Worm (Caenorhabditis elegans) whole organism, dauer: ENCODE results near the gene irg-2.

Source experiments
- unc-62 ChIP-seq: sonication (generic microtip); optimal IDR thresholded peaks from 2 replicates; lab custom pipeline; 2017; ENCODE audit warnings: missing biosample characterization, missing genetic modification reagents, missing genetic modification characterization

The irg-2 gene

DNA sequence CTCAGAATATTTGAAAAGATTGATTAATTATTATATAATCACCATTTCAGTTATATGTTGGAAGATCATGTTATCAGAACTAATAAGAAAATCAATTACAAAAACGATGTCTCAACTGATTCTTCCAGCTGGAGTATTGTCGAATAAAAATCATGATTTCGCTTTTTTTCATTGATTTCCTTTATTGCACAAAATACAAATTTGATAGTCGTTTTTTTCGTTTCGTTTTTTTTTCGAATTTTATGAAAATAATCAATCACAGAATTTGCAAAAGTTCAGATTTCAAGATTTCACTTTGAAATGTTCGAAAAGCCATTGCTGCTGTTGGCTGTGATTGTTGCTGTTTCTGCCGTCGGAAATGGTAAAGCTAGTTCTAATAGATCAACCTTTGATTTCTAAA lies 6.2 kb upstream of the irg-2 start, which contains the start of gene C49G7.13:
Gene C49G7.13 (plus strand): TSS at position 301 of the 400 bp plus-strand sequence.
- TF ChIP-seq unc-62, result no peak

DNA sequence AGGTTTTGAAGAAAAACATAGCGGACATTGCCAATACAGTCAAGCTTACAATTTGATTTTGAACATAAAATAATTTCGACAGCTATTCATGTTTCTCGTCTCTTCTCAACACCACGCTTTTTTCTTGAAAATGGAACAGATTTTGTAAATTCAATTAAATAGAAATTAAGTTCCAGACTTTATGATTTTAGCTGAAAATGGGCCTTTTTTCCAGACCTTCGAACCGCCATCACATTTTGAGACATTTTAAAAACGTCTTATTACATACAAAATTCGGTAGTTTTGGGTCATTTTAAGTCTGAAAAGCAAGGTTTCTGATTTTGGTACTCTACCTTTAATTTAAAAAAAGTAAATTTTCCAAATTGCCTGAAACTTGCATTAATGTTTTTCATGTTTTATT lies 3.9 kb upstream of the irg-2 start, which contains the start of gene C49G7.12:
Gene C49G7.12 (plus strand): TSS at position 301 of the 400 bp plus-strand sequence.
- no peak for TF ChIP-seq unc-62

DNA sequence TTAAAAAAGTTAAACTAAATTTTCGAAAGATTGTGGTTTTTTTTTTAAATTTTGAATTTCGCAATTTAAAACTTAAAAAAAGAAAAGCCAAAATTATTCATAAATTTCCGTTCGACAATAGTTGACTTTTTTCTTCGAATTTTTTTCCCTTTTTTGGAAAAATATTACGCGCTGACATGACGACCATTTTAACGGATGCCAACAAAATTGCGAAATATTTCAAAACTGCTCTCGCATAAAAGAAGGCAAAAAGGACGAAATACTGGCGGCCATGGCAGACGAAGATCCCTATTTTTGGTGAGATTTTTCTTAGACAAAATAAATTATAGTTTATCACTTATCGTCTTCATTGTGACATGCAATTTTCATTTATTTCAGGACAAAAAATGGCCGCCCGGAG lies 3.4 kb upstream of the irg-2 start:
- TF ChIP-seq unc-62, result no peak

DNA sequence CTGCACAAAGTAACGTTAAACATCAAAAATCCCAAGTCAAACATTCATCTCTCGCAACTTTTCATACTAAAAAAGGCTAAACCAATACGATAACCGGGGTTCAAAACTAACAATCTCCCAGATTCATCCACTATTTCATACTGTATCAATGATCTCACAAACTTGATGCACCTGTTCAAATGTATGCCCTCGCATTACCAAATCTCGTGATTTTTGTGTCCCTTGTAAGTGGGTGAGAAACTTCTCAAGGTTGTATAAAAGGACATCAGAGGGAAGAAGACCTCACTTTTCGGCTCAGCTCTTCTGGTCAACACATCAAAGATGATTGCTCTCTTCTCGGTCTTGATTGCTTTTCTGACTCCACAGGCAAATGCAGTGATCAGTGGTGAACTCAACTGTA lies 1.7 kb downstream of the irg-2 start, which contains the start of gene phat-3:
Gene phat-3 (plus strand): TSS at position 301 of the 400 bp plus-strand sequence.
- TF ChIP-seq unc-62, result no peak

DNA sequence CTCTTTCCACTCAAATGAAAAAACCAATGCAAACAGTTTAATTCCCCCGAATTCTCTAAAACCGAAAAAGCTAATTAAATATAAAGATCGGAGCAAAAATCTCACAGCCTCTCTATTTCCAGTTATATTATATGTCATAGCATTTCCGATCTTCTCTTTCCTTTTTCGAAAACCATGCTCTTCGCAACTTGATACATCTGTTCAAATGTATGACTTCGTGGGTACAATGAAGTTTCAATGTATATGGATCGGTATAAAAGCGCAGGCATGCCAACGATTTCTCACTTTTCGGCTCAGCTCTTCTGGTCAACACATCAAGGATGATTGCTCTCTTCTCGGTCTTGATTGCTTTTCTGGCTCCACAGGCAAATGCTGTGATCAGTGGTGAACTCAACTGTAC lies 4.1 kb downstream of the irg-2 start, which contains the start of gene phat-7:
Gene phat-7 (plus strand): TSS at position 301 of the 400 bp plus-strand sequence.
- no peak for TF ChIP-seq unc-62

DNA sequence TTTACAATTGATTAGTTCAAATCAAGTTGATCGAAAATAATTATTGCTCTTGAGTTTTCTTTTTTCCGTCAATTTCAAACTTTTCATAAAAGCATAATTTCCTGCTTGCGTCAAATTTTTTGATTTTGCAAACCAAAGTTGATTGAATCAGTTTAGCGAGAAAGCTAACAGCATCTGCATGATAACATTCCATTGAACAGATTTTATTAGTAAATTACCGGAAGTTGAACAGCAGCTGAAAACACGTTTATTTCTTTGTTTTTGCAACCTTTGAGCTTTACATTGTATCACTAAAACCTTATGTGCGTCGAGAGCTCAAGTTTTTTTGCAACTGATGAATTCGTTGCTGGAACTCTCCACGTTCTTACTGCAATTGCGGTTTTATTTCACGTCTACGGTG lies 5.6 kb downstream of the irg-2 start, which contains the start of gene srh-169:
Gene srh-169 (plus strand): TSS at position 301 of the 400 bp plus-strand sequence.
- TF ChIP-seq unc-62, result no peak

DNA sequence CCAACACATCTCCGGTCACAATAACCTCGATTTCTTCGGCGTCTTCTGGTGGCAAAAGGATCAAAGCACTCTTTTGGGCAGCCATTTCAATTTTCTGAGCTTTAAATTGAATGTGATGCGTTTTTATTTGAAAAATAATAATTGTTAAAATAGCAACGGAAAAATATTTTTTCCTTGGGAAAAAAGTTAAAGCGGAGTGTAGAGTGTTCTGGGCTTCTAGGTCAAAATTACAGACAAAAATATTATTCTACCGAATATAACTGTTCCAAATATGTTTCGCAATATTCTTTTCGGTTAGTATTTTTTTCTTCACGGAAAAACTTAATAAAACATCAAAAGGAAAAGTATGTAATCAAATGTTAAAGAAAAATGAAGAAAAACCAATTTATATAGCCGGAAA lies 13.0 kb downstream of the irg-2 start, which contains the start of gene djr-1.2:
Gene djr-1.2 (minus strand): TSS at position 101 of the 400 bp plus-strand sequence.
- TF ChIP-seq unc-62, result no peak

DNA sequence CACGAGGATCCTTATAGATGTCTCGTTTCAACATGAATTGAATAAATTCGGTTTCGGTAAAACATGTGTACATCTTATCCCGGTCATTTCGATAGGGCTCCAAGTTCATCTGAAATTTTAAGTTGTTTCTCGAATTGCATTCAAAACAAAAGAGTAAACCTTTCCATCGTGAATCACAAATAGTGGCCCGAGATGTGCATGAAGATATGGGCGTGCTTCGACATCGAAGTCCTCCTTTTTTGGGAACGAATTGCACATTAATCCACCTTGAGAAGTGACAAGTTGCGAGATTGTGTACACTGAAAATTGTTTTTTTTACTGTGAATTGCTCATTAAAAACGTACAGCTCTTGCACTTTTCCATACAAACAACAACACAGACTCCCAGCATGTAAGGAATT lies 14.2 kb downstream of the irg-2 start:
- TF ChIP-seq unc-62, result no peak

DNA sequence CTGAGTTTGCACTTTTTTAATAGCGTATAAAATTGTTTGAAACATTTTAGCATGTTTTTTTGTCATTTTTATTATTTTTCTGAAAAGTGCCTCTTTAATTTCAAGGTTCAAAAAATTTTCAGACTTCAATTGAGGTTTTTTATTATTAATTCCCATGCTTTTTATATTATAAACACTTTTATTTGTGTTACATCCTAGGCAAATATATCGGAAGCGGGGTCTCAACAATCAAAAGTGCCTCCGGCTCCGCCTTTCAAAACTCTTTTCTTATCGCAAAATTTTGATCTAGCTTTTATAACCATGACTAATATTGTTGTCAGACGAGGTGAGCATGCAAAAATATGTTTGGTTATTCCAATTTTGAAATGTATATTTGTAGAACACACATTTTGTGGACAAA lies 31.5 kb downstream of the irg-2 start, which contains the start of gene otpl-2:
Gene otpl-2 (plus strand): TSS at position 301 of the 400 bp plus-strand sequence.
- TF ChIP-seq unc-62, result no peak

DNA sequence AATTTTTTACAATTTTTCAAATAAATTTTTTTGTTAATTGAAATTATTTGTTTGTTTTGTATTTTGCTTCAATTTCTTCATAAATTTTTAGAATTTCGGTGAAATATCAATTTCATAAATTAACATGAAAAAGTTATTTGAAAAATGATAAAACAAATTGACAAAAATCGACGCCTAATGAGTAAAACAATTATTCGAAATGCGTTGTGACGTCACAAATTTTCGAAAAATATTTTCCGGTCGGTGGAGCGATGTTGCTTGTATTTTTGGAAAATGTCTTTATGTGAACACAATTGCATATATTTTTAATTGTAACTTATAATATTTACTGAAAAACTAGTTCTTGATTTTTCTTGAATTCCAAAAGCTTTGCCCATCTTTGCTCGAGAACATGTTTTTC lies 38.6 kb downstream of the irg-2 start:
- TF ChIP-seq unc-62, result no peak

DNA sequence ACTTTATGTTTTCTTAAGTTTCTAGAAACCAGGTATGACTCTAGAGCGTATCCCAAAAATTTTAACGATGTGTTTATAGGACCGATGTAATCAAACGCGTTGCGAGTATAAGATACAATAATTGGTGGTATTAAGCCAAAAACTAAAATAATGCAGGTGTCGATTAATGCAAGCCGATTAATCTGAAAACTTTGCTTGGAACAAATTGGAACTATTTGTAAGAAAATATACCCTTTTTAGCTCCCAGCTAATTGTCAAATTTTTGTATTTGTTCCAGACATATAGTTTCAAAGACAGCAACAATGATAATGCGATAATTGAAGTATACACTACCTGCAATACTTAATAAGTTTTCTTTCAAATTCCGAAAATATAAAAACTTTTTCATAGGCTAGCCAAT lies 39.3 kb downstream of the irg-2 start, which contains the start of gene srh-211:
Gene srh-211 (minus strand): TSS at position 101 of the 400 bp plus-strand sequence.
- no peak for TF ChIP-seq unc-62

DNA sequence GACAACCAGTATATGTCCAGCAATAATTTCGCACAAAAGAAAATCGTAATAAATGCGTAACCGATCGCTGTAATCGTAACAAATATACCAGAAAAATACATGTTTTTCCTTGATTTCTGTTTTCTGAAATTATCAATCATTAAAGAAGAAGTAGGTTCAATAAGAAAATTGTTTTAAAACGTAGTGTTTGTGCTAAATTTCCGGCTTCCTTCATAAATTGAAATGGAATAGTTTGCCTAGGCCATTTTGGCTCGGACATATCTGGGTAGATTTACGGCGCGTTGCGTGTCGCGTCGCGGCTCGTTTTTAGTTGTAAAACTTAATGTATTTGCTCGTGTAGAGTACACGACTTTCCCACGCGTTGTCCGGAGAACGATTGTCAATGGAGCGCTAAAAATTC lies 41.0 kb downstream of the irg-2 start, which contains the start of gene F38H12.5:
Gene F38H12.5 (minus strand): TSS at position 101 of the 400 bp plus-strand sequence.
- TF ChIP-seq unc-62, result no peak
